Fruit fly (Drosophila melanogaster) whole organism: ENCODE measurements around the gene Ets21C.

Experiments used
- Dll ChIP-seq: fragments of >200 bp; optimal IDR thresholded peaks from 2 replicates; lab custom pipeline; 2017
- EcR ChIP-seq, 2 experiments: fragments of >200 bp; optimal IDR thresholded peaks; 2 replicates each; lab custom pipeline; 2017; ENCODE audit warnings: missing biosample characterization in 2 of 2, missing genetic modification characterization in 2 of 2, missing genetic modification reagents in 2 of 2
- psq ChIP-seq: fragments of >200 bp; optimal IDR thresholded peaks from 2 replicates; lab custom pipeline; 2017
- usp ChIP-seq: fragments of >200 bp; optimal IDR thresholded peaks from 2 replicates; lab custom pipeline; 2017; ENCODE audit warnings: missing biosample characterization, missing genetic modification characterization, mixed read lengths

dm6 chr2L:591511-591910, 38.8 kb upstream of the Ets21C start:
- no peak for TF ChIP-seq usp (GFP tag; lab: Kevin White, UChicago)
- TF ChIP-seq Dll (lab: Kevin White, UChicago): no peak
- TF ChIP-seq EcR (GFP tag; optimal IDR thresholded peaks at IDR 0.05; lab: Kevin White, UChicago): no peak
- no peak for TF ChIP-seq psq (lab: Kevin White, UChicago)
